Worm (Caenorhabditis elegans) whole organism, L1 larva: ENCODE results near the gene nhr-27.

ENCODE experiments used
- elt-3 ChIP-seq, 6 experiments: fragments of 150-350 bp in 1 of 6; sonication (generic microtip); optimal IDR thresholded peaks; 2 replicates each; lab custom pipeline; 2017 to 2018; ENCODE audit warnings: missing biosample characterization in 6 of 6, missing genetic modification characterization in 6 of 6, inconsistent platforms in 1 of 6
- fos-1 ChIP-seq: fragments of 150-350 bp; optimal IDR thresholded peaks from 2 replicates; lab custom pipeline; 2014; ENCODE audit warnings: missing biosample characterization, missing genetic modification characterization
- mdl-1 ChIP-seq, 2 experiments: fragments of 150-350 bp; optimal IDR thresholded peaks; 2 replicates each; lab custom pipeline; 2014 to 2017; ENCODE audit warnings: missing biosample characterization in 2 of 2, missing genetic modification characterization in 2 of 2, inconsistent platforms in 1 of 2
- nhr-237 ChIP-seq: fragments of 150-350 bp; optimal IDR thresholded peaks from 2 replicates; lab custom pipeline; 2014; ENCODE audit warnings: missing biosample characterization, missing genetic modification characterization
- nhr-76 ChIP-seq: sonication (generic microtip); optimal IDR thresholded peaks from 2 replicates; lab custom pipeline; 2017; ENCODE audit warnings: missing biosample characterization, missing genetic modification characterization
- nhr-84 ChIP-seq: sonication (generic microtip); optimal IDR thresholded peaks from 2 replicates; lab custom pipeline; 2017; ENCODE audit warnings: missing biosample characterization, missing genetic modification characterization
- pqm-1 ChIP-seq: sonication (generic microtip); optimal IDR thresholded peaks from 3 replicates; lab custom pipeline; 2017; ENCODE audit warnings: missing biosample characterization, missing genetic modification characterization
- skn-1 ChIP-seq: fragments of 150-350 bp; optimal IDR thresholded peaks from 2 replicates; lab custom pipeline; 2014; ENCODE audit warnings: missing biosample characterization, missing genetic modification characterization
- snpc-4 ChIP-seq: fragments of 150-350 bp; optimal IDR thresholded peaks from 2 replicates; lab custom pipeline; 2014; ENCODE audit warnings: missing biosample characterization, missing genetic modification characterization
- sox-4 ChIP-seq: sonication (generic microtip); optimal IDR thresholded peaks from 2 replicates; lab custom pipeline; 2016; ENCODE audit warnings: missing genetic modification characterization, missing compliant biosample characterization

ce11 chrX:12854135-12854534 lies 46.0 kb upstream of the nhr-27 start:
- TF ChIP-seq pqm-1 (tag; lab: Kevin White, UChicago) (no peak), nhr-237 (tag; lab: Kevin White, UChicago) (no peak), nhr-76 (no peak), nhr-84 (tag; lab: Kevin White, UChicago) (no peak), snpc-4 (no peak), mdl-1 (tag; optimal IDR thresholded peaks at IDR 0.05; lab: Kevin White, UChicago) (no peak), elt-3 (tag; optimal IDR thresholded peaks at IDR 0.05; lab: Kevin White, UChicago) (no peak), skn-1 (tag; lab: Kevin White, UChicago) (no peak), sox-4 (tag; lab: Kevin White, UChicago) (no peak), fos-1 (no peak)
